Worm (Caenorhabditis elegans): ENCODE measurements around the gene pqn-31.

pqn-31 gene

ce11 chrV:9152339-9152738 lies 43.0 kb downstream of the pqn-31 start:
- no peak for TF ChIP-seq nhr-111 (GFP tag; optimal IDR thresholded peaks at IDR 0.05)
- no peak for TF ChIP-seq ceh-28 (tag; optimal IDR thresholded peaks at IDR 0.05)
- TF ChIP-seq zfp-2 (tag; optimal IDR thresholded peaks at IDR 0.05) = no peak

- TF ChIP-seq ceh-20 (GFP tag; IDR thresholded peaks at IDR 0.05) (no peak), aha-1 (tag) (peak; percentile 66)
These were observed 45.4 kb downstream of the pqn-31 start, which contains the start of gene B0222.5 for ce11 chrV:9154772-9155171. Gene B0222.5, minus strand, starts transcription at chrV:9154872.

ce11 chrV:9155616-9156015 lies 46.2 kb downstream of the pqn-31 start:
- TF ChIP-seq nhr-111 (GFP tag; optimal IDR thresholded peaks at IDR 0.05) (no peak), spr-1 (tag; optimal IDR thresholded peaks at IDR 0.05) (no peak), mdt-29 (GFP tag; IDR thresholded peaks at IDR 0.05) (peak; percentile 91), pqm-1 (tag; optimal IDR thresholded peaks at IDR 0.05) (no peak), egl-43 (GFP tag; IDR thresholded peaks at IDR 0.05) (no peak), dve-1 (tag; optimal IDR thresholded peaks at IDR 0.05; ENCODE audit: insufficient read depth) (no peak), nhr-48 (tag; optimal IDR thresholded peaks at IDR 0.05) (no peak)

- TF ChIP-seq lin-1 (GFP tag; IDR thresholded peaks at IDR 0.05) = no peak
- no peak for TF ChIP-seq daf-8 (GFP tag; IDR thresholded peaks at IDR 0.05)
- TF ChIP-seq zfp-2 (tag; optimal IDR thresholded peaks at IDR 0.05) = no peak
- no peak for TF ChIP-seq dmd-8 (GFP tag; IDR thresholded peaks at IDR 0.05)
- TF ChIP-seq vab-7 (GFP tag; IDR thresholded peaks at IDR 0.05) = no peak
- TF ChIP-seq nhr-41 (GFP tag; IDR thresholded peaks at IDR 0.05) = no peak
- TF ChIP-seq zfp-3 (GFP tag; conservative IDR thresholded peaks at IDR 0.05) = no peak
- no peak for TF ChIP-seq daf-19 (GFP tag; conservative IDR thresholded peaks at IDR 0.05)
- TF ChIP-seq zip-2 (tag; optimal IDR thresholded peaks at IDR 0.05) = no peak
- TF ChIP-seq D1046.2 (GFP tag; IDR thresholded peaks at IDR 0.05) = no peak
- no peak for TF ChIP-seq lin-15B (tag; optimal IDR thresholded peaks at IDR 0.05)
- TF ChIP-seq duxl-1 (tag; optimal IDR thresholded peaks at IDR 0.05; ENCODE audit: poor library complexity) = no peak
- TF ChIP-seq snpc-1.2 (GFP tag; IDR thresholded peaks at IDR 0.05) = no peak
- no peak for TF ChIP-seq T26A8.4 (GFP tag; IDR thresholded peaks at IDR 0.05)
- no peak for TF ChIP-seq cey-2 (tag; optimal IDR thresholded peaks at IDR 0.05; ENCODE audit: borderline replicate concordance, insufficient read depth)
These were observed 47.3 kb downstream of the pqn-31 start, which contains the start of gene B0222.15 for ce11 chrV:9156679-9157078. Gene B0222.15, minus strand, starts transcription at chrV:9156779.

- TF ChIP-seq T20F7.1 (GFP tag; optimal IDR thresholded peaks at IDR 0.05) (no peak), mdl-1 (tag; optimal IDR thresholded peaks at IDR 0.05) (peak in 1 of 2 experiments; percentile 2), ces-1 (GFP tag; optimal IDR thresholded peaks at IDR 0.05) (peak; percentile 80), fkh-10 (GFP tag; optimal IDR thresholded peaks at IDR 0.05) (peak; percentile 81)
These were observed 48.2 kb downstream of the pqn-31 start for ce11 chrV:9157597-9157996.

ce11 chrV:9159146-9159717 lies 49.9 kb downstream of the pqn-31 start:
- TF ChIP-seq zfp-3 (GFP tag; conservative IDR thresholded peaks at IDR 0.05) = peak; percentile 74; the same call in 1 of the 2 replicates
- peak; percentile 82 for TF ChIP-seq T26A8.4 (GFP tag; IDR thresholded peaks at IDR 0.05)
- peak; percentile 27 for TF ChIP-seq mep-1 (tag; optimal IDR thresholded peaks at IDR 0.05)
- peak; percentile 79 for TF ChIP-seq ama-1 (optimal IDR thresholded peaks at IDR 0.05)

Data from whole organism, L4 larva.